Worm (Caenorhabditis elegans): Measurements from ENCODE around the gene F59D12.3.

The F59D12.3 gene

DNA sequence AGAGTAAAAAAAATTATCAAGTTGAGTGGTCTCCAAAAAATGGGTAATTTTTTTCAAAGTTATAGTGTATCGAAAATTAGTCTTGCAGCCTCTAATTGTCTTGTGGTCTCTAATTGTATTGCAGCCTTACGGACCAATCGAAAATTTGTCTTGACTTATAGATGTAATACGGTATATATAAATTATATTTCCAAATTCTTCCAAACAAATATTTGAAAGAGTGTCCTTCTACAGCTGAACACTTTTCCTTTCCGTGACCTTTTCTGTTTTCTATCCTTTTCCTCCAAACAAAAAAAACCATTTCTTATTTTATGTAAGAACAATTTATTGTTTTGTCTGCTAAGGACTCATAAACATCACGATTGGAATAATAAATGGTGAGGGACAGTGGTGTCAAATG is 10.2 kb downstream of the F59D12.3 start, which contains the start of gene K09E9.7:
Gene K09E9.7, plus strand, starts transcription at position 301 of the 400 bp plus-strand sequence.
- no peak for TF ChIP-seq ztf-29 (GFP tag; IDR thresholded peaks at IDR 0.05)
- no peak for TF ChIP-seq tab-1 (GFP tag; IDR thresholded peaks at IDR 0.05)
- no peak for TF ChIP-seq klf-2 (GFP tag; conservative IDR thresholded peaks at IDR 0.05)
- TF ChIP-seq T22C8.4 (GFP tag; IDR thresholded peaks at IDR 0.05) = no peak
- no peak for TF ChIP-seq ztf-23 (GFP tag; IDR thresholded peaks at IDR 0.05)
- no peak for TF ChIP-seq med-1 (GFP tag; optimal IDR thresholded peaks at IDR 0.05; ENCODE audit: insufficient read depth)
- TF ChIP-seq cog-1 (tag; optimal IDR thresholded peaks at IDR 0.05) = no peak
- no peak for TF ChIP-seq flt-1 (GFP tag; IDR thresholded peaks at IDR 0.05)
- TF ChIP-seq ref-1 (GFP tag; conservative IDR thresholded peaks at IDR 0.05) = no peak

DNA sequence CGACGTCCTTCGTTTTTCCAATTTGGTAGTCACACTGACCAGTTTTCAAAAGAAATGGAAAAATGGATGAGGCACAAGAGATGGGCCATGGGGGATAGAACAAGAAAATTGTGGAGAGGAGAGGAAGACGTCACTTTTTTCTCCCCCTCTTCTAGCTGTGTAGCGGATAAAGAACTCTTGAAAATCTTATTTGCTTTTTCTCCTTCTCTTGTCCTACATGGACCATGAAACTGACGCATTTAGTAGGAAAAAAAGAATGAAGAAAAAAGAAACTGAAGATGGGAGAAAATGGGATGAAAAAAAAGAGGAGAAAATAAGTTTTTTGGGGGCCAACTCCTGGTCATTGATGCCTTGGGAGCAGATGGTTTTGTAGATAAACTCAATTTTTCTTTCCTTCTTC is 16.8 kb downstream of the F59D12.3 start:
- TF ChIP-seq ztf-29 (GFP tag; IDR thresholded peaks at IDR 0.05) (no peak), cog-1 (tag; optimal IDR thresholded peaks at IDR 0.05) (no peak), ztf-23 (GFP tag; IDR thresholded peaks at IDR 0.05) (no peak), klf-2 (GFP tag; conservative IDR thresholded peaks at IDR 0.05) (no peak), T22C8.4 (GFP tag; IDR thresholded peaks at IDR 0.05) (no peak), ref-1 (GFP tag; conservative IDR thresholded peaks at IDR 0.05) (no peak), med-1 (GFP tag; optimal IDR thresholded peaks at IDR 0.05; ENCODE audit: insufficient read depth) (no peak), flt-1 (GFP tag; IDR thresholded peaks at IDR 0.05) (no peak), tab-1 (GFP tag; IDR thresholded peaks at IDR 0.05) (no peak)

DNA sequence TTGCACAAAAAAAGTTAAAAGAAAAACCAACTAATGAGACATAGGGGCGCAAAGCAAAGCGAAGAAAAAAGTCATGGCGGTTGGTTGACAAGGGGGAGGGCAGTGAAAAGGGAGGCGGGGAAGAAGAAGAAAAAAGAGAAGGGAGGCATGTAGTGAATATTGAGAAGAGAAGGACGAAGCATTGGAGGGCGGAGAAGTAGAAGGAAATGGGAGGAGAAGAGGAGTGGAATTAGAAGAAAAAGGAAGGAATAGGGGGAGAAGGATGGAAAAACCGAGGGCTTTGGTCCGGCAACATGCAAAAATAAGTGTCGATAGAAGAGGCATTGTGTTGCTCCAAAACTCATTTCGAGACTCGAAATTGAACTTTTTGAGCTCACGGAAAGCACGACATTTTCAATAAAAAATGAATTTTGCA is 20.0 kb downstream of the F59D12.3 start:
- TF ChIP-seq T22C8.4 (GFP tag; IDR thresholded peaks at IDR 0.05) (no peak), med-1 (GFP tag; optimal IDR thresholded peaks at IDR 0.05; ENCODE audit: insufficient read depth) (no peak), ztf-29 (GFP tag; IDR thresholded peaks at IDR 0.05) (no peak), tab-1 (GFP tag; IDR thresholded peaks at IDR 0.05) (no peak), flt-1 (GFP tag; IDR thresholded peaks at IDR 0.05) (no peak), ztf-23 (GFP tag; IDR thresholded peaks at IDR 0.05) (no peak), cog-1 (tag; optimal IDR thresholded peaks at IDR 0.05) (no peak), ref-1 (GFP tag; conservative IDR thresholded peaks at IDR 0.05) (no peak), klf-2 (GFP tag; conservative IDR thresholded peaks at IDR 0.05) (no peak)

DNA sequence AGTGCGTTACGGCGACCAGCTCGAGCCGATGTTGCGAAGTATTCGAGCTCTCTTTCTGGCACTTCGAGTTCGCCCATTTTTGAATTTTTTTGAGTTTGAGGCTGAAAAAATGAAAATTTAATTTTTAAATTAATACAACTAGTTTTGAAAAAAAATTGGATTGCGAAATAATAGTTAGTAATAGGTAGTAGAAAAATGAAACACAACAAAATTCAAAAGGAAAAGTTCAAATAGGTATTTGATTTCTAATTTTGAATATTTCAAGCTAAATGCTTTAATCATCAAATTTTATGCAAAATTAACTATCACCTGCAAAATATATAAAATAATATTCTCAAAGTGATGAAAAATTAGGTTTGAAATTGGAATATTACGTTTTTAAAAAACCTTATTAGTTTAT is 20.4 kb downstream of the F59D12.3 start, which contains the start of gene K09E9.4:
Gene K09E9.4, minus strand, starts transcription at position 101 of the 400 bp plus-strand sequence.
- TF ChIP-seq med-1 (GFP tag; optimal IDR thresholded peaks at IDR 0.05; ENCODE audit: insufficient read depth) (no peak), ztf-29 (GFP tag; IDR thresholded peaks at IDR 0.05) (no peak), ztf-23 (GFP tag; IDR thresholded peaks at IDR 0.05) (no peak), cog-1 (tag; optimal IDR thresholded peaks at IDR 0.05) (no peak), ref-1 (GFP tag; conservative IDR thresholded peaks at IDR 0.05) (no peak), tab-1 (GFP tag; IDR thresholded peaks at IDR 0.05) (no peak), flt-1 (GFP tag; IDR thresholded peaks at IDR 0.05) (no peak), klf-2 (GFP tag; conservative IDR thresholded peaks at IDR 0.05) (no peak), T22C8.4 (GFP tag; IDR thresholded peaks at IDR 0.05) (no peak)

DNA sequence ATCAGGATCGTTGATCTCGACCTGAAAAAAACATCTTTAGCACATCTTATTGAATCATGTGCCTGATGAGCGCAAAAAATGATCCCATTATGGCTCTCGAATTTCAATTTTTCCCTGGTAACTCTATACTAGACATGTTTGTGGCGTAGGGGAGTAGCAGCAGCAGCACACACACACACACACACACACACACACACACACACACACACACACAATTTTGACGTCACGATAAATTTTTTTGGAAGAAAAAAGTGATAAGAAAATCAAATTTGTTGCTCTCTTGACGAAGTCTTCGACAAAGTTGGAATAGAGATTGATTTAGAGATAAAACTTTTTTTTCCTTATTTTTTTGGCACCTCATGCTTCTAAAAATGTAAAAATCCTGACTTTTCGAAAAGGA is 21.2 kb downstream of the F59D12.3 start:
- TF ChIP-seq ztf-23 (GFP tag; IDR thresholded peaks at IDR 0.05) = no peak
- no peak for TF ChIP-seq flt-1 (GFP tag; IDR thresholded peaks at IDR 0.05)

DNA sequence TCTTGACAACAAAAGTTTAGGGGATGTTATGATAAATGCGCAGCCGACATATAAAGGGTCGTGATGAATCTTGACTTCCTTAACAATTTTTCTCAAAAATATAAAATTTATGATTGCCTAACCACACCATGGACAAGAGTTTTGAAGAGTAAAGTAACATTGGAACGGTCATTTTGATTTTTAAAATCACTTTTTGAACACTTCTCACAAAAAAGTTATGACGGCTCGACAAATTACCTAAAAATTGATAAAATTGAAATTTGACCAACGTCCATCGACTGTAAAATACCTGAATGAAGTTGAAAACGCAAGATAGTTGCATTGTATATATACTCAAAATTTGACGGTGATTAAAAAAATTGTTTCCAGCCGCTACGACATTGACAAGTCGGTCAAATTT is 21.8 kb downstream of the F59D12.3 start:
- TF ChIP-seq tab-1 (GFP tag; IDR thresholded peaks at IDR 0.05) (no peak), med-1 (GFP tag; optimal IDR thresholded peaks at IDR 0.05; ENCODE audit: insufficient read depth) (no peak), cog-1 (tag; optimal IDR thresholded peaks at IDR 0.05) (no peak), ref-1 (GFP tag; conservative IDR thresholded peaks at IDR 0.05) (no peak), flt-1 (GFP tag; IDR thresholded peaks at IDR 0.05) (no peak), T22C8.4 (GFP tag; IDR thresholded peaks at IDR 0.05) (no peak), ztf-29 (GFP tag; IDR thresholded peaks at IDR 0.05) (no peak), klf-2 (GFP tag; conservative IDR thresholded peaks at IDR 0.05) (no peak), ztf-23 (GFP tag; IDR thresholded peaks at IDR 0.05) (no peak)

DNA sequence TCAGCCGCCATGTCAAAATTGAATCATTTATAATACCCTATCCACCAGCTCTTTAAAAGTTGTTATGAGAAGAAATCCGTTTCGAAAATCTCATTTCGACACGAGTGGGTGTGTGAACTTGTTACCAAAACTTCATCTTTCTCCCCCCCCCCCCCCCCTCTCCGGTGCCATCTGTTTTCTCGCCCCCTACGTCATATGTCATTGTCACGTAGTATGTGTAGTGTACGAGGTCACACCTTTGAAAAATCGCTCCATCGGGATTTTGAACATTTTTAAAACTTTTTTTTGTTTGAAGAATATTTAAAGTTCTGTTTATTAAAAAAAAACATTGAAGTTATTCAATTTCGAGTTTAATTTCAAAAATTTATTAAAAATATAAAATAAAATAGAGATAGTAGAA is 23.0 kb downstream of the F59D12.3 start:
- TF ChIP-seq tab-1 (GFP tag; IDR thresholded peaks at IDR 0.05) (no peak), ztf-23 (GFP tag; IDR thresholded peaks at IDR 0.05) (no peak), med-1 (GFP tag; optimal IDR thresholded peaks at IDR 0.05; ENCODE audit: insufficient read depth) (no peak)

DNA sequence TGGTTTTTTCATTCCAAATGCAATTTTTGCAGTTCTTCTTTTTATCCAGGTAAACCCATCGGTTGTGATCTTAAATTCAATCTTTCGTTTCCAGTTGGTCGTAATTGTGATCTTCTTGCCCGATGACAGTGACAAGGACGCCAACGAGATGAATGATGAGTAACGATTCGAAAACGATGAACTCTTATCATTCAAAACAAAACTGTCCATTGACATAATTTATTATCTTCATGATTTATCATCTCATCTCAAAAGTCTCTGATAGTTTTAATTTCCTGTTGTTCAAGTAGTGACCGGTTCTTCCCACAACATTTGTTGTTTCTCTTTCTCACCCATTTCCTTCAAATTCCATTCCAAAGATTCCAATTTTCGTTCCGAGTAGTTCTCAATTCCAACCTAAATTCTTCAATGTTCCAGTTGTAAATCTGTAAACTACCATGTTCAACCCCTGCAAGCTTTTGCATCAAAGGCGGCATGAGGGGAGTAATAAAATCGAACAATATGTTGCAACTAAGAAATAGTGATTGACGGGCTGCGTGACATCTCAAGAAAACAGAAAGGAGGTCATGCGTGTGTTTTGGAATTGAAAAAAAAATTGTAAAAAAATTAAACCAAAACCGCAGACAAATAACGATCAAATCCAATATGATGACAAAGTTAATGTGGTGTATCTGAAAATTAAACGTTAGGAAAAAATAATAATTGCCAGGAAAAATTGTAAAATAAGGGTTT is 24.5 kb downstream of the F59D12.3 start:
- TF ChIP-seq klf-2 (GFP tag; conservative IDR thresholded peaks at IDR 0.05) (no peak), ztf-29 (GFP tag; IDR thresholded peaks at IDR 0.05) (no peak), med-1 (GFP tag; optimal IDR thresholded peaks at IDR 0.05; ENCODE audit: insufficient read depth) (no peak), tab-1 (GFP tag; IDR thresholded peaks at IDR 0.05) (no peak), ztf-23 (GFP tag; IDR thresholded peaks at IDR 0.05) (no peak), cog-1 (tag; optimal IDR thresholded peaks at IDR 0.05) (no peak), T22C8.4 (GFP tag; IDR thresholded peaks at IDR 0.05) (no peak), flt-1 (GFP tag; IDR thresholded peaks at IDR 0.05) (no peak), ref-1 (GFP tag; conservative IDR thresholded peaks at IDR 0.05) (no peak)

DNA sequence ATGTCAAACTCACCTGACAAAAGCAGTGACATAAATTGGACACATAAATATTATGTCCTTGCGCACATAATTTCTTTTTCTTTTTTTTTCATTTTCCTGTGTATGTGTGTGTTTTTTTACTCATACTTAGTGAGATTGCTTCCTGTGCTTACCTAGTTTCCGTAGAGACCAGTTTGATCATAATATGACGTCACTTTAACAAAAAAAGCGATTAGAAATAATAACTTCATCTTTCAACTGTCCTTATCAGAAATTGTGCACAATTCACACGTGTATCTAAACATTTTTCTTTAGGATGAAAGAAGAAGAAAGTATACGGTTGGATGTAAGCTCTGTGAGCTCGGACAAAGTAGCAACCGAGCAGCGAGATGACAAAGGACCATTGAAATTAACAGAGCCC is 28.7 kb downstream of the F59D12.3 start:
- TF ChIP-seq med-1 (GFP tag; optimal IDR thresholded peaks at IDR 0.05; ENCODE audit: insufficient read depth) = no peak
- no peak for TF ChIP-seq cog-1 (tag; optimal IDR thresholded peaks at IDR 0.05)
- no peak for TF ChIP-seq flt-1 (GFP tag; IDR thresholded peaks at IDR 0.05)
- TF ChIP-seq tab-1 (GFP tag; IDR thresholded peaks at IDR 0.05) = no peak
- TF ChIP-seq ztf-23 (GFP tag; IDR thresholded peaks at IDR 0.05) = no peak
- no peak for TF ChIP-seq T22C8.4 (GFP tag; IDR thresholded peaks at IDR 0.05)
- TF ChIP-seq ref-1 (GFP tag; conservative IDR thresholded peaks at IDR 0.05) = no peak
- no peak for TF ChIP-seq ztf-29 (GFP tag; IDR thresholded peaks at IDR 0.05)

DNA sequence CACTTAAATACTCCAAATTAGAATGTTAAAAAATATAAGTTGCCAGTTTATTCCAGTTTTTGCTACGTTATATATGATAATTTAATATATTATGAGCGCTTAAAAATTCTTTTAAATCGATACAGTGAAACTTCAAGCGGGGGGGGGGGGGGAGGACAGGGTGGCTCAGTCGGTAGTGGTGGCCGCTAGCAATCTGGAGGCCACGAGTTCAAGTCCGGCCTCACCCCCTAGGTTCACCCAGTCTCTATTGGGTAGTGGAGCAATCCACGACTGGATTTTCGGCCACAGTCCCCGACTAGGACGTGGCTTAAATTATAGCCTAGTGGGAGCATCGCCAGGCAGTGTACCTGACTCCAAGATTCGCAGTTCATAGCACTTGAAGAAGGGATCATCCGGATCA is 29.8 kb downstream of the F59D12.3 start:
- TF ChIP-seq ref-1 (GFP tag; conservative IDR thresholded peaks at IDR 0.05) = no peak
- TF ChIP-seq tab-1 (GFP tag; IDR thresholded peaks at IDR 0.05) = no peak
- no peak for TF ChIP-seq ztf-23 (GFP tag; IDR thresholded peaks at IDR 0.05)
- TF ChIP-seq ztf-29 (GFP tag; IDR thresholded peaks at IDR 0.05) = no peak
- no peak for TF ChIP-seq med-1 (GFP tag; optimal IDR thresholded peaks at IDR 0.05; ENCODE audit: insufficient read depth)
- TF ChIP-seq klf-2 (GFP tag; conservative IDR thresholded peaks at IDR 0.05) = no peak
- TF ChIP-seq flt-1 (GFP tag; IDR thresholded peaks at IDR 0.05) = no peak
- TF ChIP-seq T22C8.4 (GFP tag; IDR thresholded peaks at IDR 0.05) = no peak
- no peak for TF ChIP-seq cog-1 (tag; optimal IDR thresholded peaks at IDR 0.05)

Data from whole organism, midembryonic.